Worm (Caenorhabditis elegans) whole organism, L4 larva: ENCODE results near the gene dnj-19.
A peak's percentile ranks its signal among the peaks of the same experiment; 100 is the strongest.

Source experiments
- F10B5.3 ChIP-seq: sonication (generic microtip); optimal IDR thresholded peaks from 2 replicates; lab custom pipeline; 2016; ENCODE audit warnings: mild to moderate bottlenecking, missing genetic modification characterization, missing compliant biosample characterization
- F37D6.2 ChIP-seq: sonication (generic microtip); optimal IDR thresholded peaks from 2 replicates; lab custom pipeline; 2016; ENCODE audit warnings: mild to moderate bottlenecking, missing genetic modification characterization, missing compliant biosample characterization
- T26A8.4 ChIP-seq: fragments of 200-800 bp; sonication (Bioruptor generic); IDR thresholded peaks from 2 replicates; pipeline ENCODE4 v1.3.6; 2022; ENCODE audit warnings: missing genetic modification characterization, missing compliant biosample characterization
- Y75B8A.6 ChIP-seq: fragments of 200-800 bp; sonication (Bioruptor generic); IDR thresholded peaks from 2 replicates; pipeline ENCODE4 v1.3.6; 2022; ENCODE audit warnings: missing genetic modification reagents, missing genetic modification characterization, missing compliant biosample characterization
- ZK337.2 ChIP-seq: fragments of 200-800 bp; sonication (Bioruptor generic); IDR thresholded peaks from 2 replicates; pipeline ENCODE4 v1.3.6; 2022; ENCODE audit warnings: missing genetic modification reagents, missing genetic modification characterization, missing compliant biosample characterization
- aha-1 ChIP-seq: fragments of 150-350 bp; peaks from one replicate; lab custom pipeline; 2014; ENCODE audit warnings: missing biosample characterization, missing genetic modification characterization
- aly-2 ChIP-seq: sonication (generic microtip); optimal IDR thresholded peaks from 2 replicates; lab custom pipeline; 2018; ENCODE audit warnings: missing biosample characterization, missing genetic modification characterization
- ceh-20 ChIP-seq: fragments of 200-800 bp; sonication (Bioruptor generic); IDR thresholded peaks from 2 replicates; pipeline ENCODE4 v1.3.6; 2022; ENCODE audit warnings: missing genetic modification reagents, missing genetic modification characterization, missing compliant biosample characterization
- ceh-32 ChIP-seq: sonication (generic microtip); optimal IDR thresholded peaks from 2 replicates; lab custom pipeline; 2016; ENCODE audit warnings: mild to moderate bottlenecking, missing genetic modification characterization, missing compliant biosample characterization; ENCODE audit not compliant: poor library complexity
- ces-1 ChIP-seq: fragments of 150-350 bp; sonication (generic microtip); optimal IDR thresholded peaks from 4 replicates; lab custom pipeline; 2014; ENCODE audit warnings: missing biosample characterization, missing genetic modification reagents, missing genetic modification characterization
- daf-16 ChIP-seq, 3 experiments: sonication (generic microtip); optimal IDR thresholded peaks; 2 replicates each; lab custom pipeline; 2016 to 2017; ENCODE audit warnings: missing genetic modification characterization in 3 of 3, missing genetic modification reagents in 3 of 3, mild to moderate bottlenecking in 2 of 3, missing compliant biosample characterization in 2 of 3, missing biosample characterization in 1 of 3, moderate library complexity in 1 of 3
- daf-8 ChIP-seq: fragments of 200-800 bp; sonication (Bioruptor generic); IDR thresholded peaks from 2 replicates; pipeline ENCODE4 v1.3.6; 2022; ENCODE audit warnings: missing genetic modification characterization, missing compliant biosample characterization
- dmd-6 ChIP-seq: fragments of 200-800 bp; sonication (Bioruptor generic); IDR thresholded peaks from 2 replicates; pipeline ENCODE4 v1.3.6; 2022; ENCODE audit warnings: missing genetic modification reagents, missing genetic modification characterization, missing compliant biosample characterization
- dve-1 ChIP-seq: sonication (generic microtip); optimal IDR thresholded peaks from 2 replicates; lab custom pipeline; 2017; ENCODE audit warnings: antibody characterized with exemption, mild to moderate bottlenecking, missing genetic modification characterization, missing compliant biosample characterization; ENCODE audit not compliant: insufficient read depth
- hlh-11 ChIP-seq: fragments of 200-800 bp; sonication (Bioruptor generic); optimal IDR thresholded peaks from 2 replicates; lab custom pipeline; 2018; ENCODE audit warnings: mild to moderate bottlenecking, missing genetic modification characterization, missing compliant biosample characterization
- hlh-30 ChIP-seq: sonication (generic microtip); optimal IDR thresholded peaks from 2 replicates; lab custom pipeline; 2017; ENCODE audit warnings: antibody characterized with exemption, mild to moderate bottlenecking, missing genetic modification characterization, missing compliant biosample characterization; ENCODE audit not compliant: insufficient read depth
- lin-1 ChIP-seq: fragments of 200-800 bp; sonication (Bioruptor generic); IDR thresholded peaks from 2 replicates; pipeline ENCODE4 v1.3.6; 2022; ENCODE audit warnings: missing genetic modification reagents, missing genetic modification characterization, missing compliant biosample characterization
- lin-15B ChIP-seq: fragments of 150-350 bp; sonication (generic microtip); optimal IDR thresholded peaks from 3 replicates; lab custom pipeline; 2014; ENCODE audit warnings: missing biosample characterization, missing genetic modification characterization
- lin-29 ChIP-seq: fragments of 200-800 bp; sonication (Bioruptor generic); IDR thresholded peaks from 2 replicates; pipeline ENCODE4 v1.3.6; 2022; ENCODE audit warnings: missing genetic modification reagents, missing genetic modification characterization, missing compliant biosample characterization
- lin-39 ChIP-seq: fragments of 150-350 bp; optimal IDR thresholded peaks from 2 replicates; lab custom pipeline; 2014; ENCODE audit warnings: missing biosample characterization, missing genetic modification reagents, missing genetic modification characterization
- lsy-2 ChIP-seq, 2 experiments: fragments of 150-350 bp in 1 of 2; sonication (generic microtip) in 1 of 2; optimal IDR thresholded peaks; 2 replicates each; lab custom pipeline; 2014 to 2017; ENCODE audit warnings: missing biosample characterization in 2 of 2, missing genetic modification characterization in 2 of 2
- madf-5 ChIP-seq, 2 experiments: fragments of 200-800 bp; sonication (Bioruptor generic); IDR thresholded peaks; 2 replicates each; pipeline ENCODE4 v1.3.6; 2022; ENCODE audit warnings: missing compliant biosample characterization in 2 of 2, missing genetic modification characterization in 2 of 2
- madf-9 ChIP-seq: fragments of 200-800 bp; sonication (Bioruptor generic); conservative IDR thresholded peaks from 2 replicates; pipeline ENCODE4 v1.3.6; 2022; ENCODE audit warnings: missing genetic modification reagents, missing genetic modification characterization, missing compliant biosample characterization
- mep-1 ChIP-seq: fragments of 150-350 bp; sonication (generic microtip); optimal IDR thresholded peaks from 3 replicates; lab custom pipeline; 2014; ENCODE audit warnings: missing biosample characterization, missing genetic modification characterization
- nhr-102 ChIP-seq: sonication (generic microtip); optimal IDR thresholded peaks from 2 replicates; lab custom pipeline; 2016; ENCODE audit warnings: mild to moderate bottlenecking, missing genetic modification characterization, moderate library complexity, missing compliant biosample characterization
- nhr-25 ChIP-seq: sonication (generic microtip); optimal IDR thresholded peaks from 2 replicates; lab custom pipeline; 2017; ENCODE audit warnings: missing genetic modification characterization, mild to moderate bottlenecking, missing compliant biosample characterization, antibody characterized with exemption, moderate library complexity, borderline replicate concordance; ENCODE audit not compliant: insufficient read depth
- nhr-28 ChIP-seq: fragments of 150-350 bp; optimal IDR thresholded peaks from 2 replicates; lab custom pipeline; 2014; ENCODE audit warnings: missing biosample characterization, missing genetic modification characterization
- nhr-41 ChIP-seq: fragments of 200-800 bp; sonication (Bioruptor generic); IDR thresholded peaks from 2 replicates; pipeline ENCODE4 v1.3.6; 2022; ENCODE audit warnings: missing genetic modification reagents, missing genetic modification characterization, missing compliant biosample characterization
- pqm-1 ChIP-seq: sonication (generic microtip); optimal IDR thresholded peaks from 2 replicates; lab custom pipeline; 2017; ENCODE audit warnings: missing biosample characterization, missing genetic modification characterization
- set-16 ChIP-seq: fragments of 200-800 bp; sonication (Bioruptor generic); IDR thresholded peaks from 2 replicates; pipeline ENCODE4 v1.3.6; 2022; ENCODE audit warnings: missing genetic modification reagents, missing genetic modification characterization, missing compliant biosample characterization
- skn-1 ChIP-seq: fragments of 150-350 bp; optimal IDR thresholded peaks from 2 replicates; lab custom pipeline; 2014; ENCODE audit warnings: missing biosample characterization, missing genetic modification characterization
- snpc-1.2 ChIP-seq: fragments of 200-800 bp; sonication (Bioruptor generic); IDR thresholded peaks from 2 replicates; pipeline ENCODE4 v1.3.6; 2022; ENCODE audit warnings: missing genetic modification reagents, missing genetic modification characterization, missing compliant biosample characterization
- snpc-4 ChIP-seq: fragments of 150-350 bp; optimal IDR thresholded peaks from 2 replicates; lab custom pipeline; 2014; ENCODE audit warnings: missing biosample characterization, missing genetic modification characterization
- spr-3 ChIP-seq: fragments of 200-800 bp; sonication (Bioruptor generic); optimal IDR thresholded peaks from 2 replicates; lab custom pipeline; 2018; ENCODE audit warnings: mild to moderate bottlenecking, missing genetic modification characterization, missing compliant biosample characterization
- tag-97 ChIP-seq: fragments of 200-800 bp; sonication (Bioruptor generic); IDR thresholded peaks from 2 replicates; pipeline ENCODE4 v1.3.6; 2022; ENCODE audit warnings: missing genetic modification characterization, missing compliant biosample characterization
- unc-130 ChIP-seq: sonication (generic microtip); optimal IDR thresholded peaks from 2 replicates; lab custom pipeline; 2016; ENCODE audit warnings: missing genetic modification reagents, missing genetic modification characterization, missing compliant biosample characterization
- unc-62 ChIP-seq, 3 experiments: fragments of 150-350 bp in 1 of 3; sonication (generic microtip); optimal IDR thresholded peaks in 2 of 3; peaks in 1 of 3; 1 replicate in 1 of 3; 2 replicates in 2 of 3; lab custom pipeline; 2014 to 2017; ENCODE audit warnings: missing biosample characterization in 3 of 3, missing genetic modification characterization in 3 of 3, missing genetic modification reagents in 3 of 3, missing genotype in 1 of 3
- zag-1 ChIP-seq: fragments of 150-350 bp; optimal IDR thresholded peaks from 2 replicates; lab custom pipeline; 2014; ENCODE audit warnings: missing biosample characterization, missing genetic modification characterization
- zfp-2 ChIP-seq: sonication (generic microtip); optimal IDR thresholded peaks from 2 replicates; lab custom pipeline; 2016; ENCODE audit warnings: mild to moderate bottlenecking, missing genetic modification characterization, missing compliant biosample characterization

dnj-19 gene

ce11 chrV:5523260-5523659 lies 18.6 kb upstream of the dnj-19 start:
- TF ChIP-seq lin-29 (no peak), unc-62 (GFP tag; optimal IDR thresholded peaks at IDR 0.05 in 1 of 2; lab: Kevin White, UChicago) (peak in 1 of 2 experiments; percentile 83), unc-62 (tag; optimal IDR thresholded peaks at IDR 0.05; lab: Kevin White, UChicago) (no peak), nhr-28 (tag; lab: Kevin White, UChicago) (peak; percentile 22), nhr-25 (tag; lab: Kevin White, UChicago) (no peak), set-16 (GFP tag; lab: Robert Waterston, UW) (no peak)
- TF ChIP-seq, all 104 proteins: peak for 2

- TF ChIP-seq nhr-102 (tag; lab: Kevin White, UChicago) (no peak), aha-1 (tag; lab: Kevin White, UChicago) (peak; percentile 97), lsy-2 (tag; optimal IDR thresholded peaks at IDR 0.05; lab: Kevin White, UChicago) (peak in 1 of 2 experiments; percentile 4), ces-1 (GFP tag; lab: Kevin White, UChicago) (no peak), lin-1 (no peak), hlh-11 (tag; lab: Kevin White, UChicago) (no peak), T26A8.4 (GFP tag; lab: Robert Waterston, UW) (0 out of 2 replicates have a peak, but pooled peaks have one; percentile 22)
Observed at ce11 chrV:5521735-5522241, 17.1 kb upstream of the dnj-19 start, which contains the start of gene hir-1. Gene hir-1, plus strand, starts transcription at chrV:5522139.

DNA sequence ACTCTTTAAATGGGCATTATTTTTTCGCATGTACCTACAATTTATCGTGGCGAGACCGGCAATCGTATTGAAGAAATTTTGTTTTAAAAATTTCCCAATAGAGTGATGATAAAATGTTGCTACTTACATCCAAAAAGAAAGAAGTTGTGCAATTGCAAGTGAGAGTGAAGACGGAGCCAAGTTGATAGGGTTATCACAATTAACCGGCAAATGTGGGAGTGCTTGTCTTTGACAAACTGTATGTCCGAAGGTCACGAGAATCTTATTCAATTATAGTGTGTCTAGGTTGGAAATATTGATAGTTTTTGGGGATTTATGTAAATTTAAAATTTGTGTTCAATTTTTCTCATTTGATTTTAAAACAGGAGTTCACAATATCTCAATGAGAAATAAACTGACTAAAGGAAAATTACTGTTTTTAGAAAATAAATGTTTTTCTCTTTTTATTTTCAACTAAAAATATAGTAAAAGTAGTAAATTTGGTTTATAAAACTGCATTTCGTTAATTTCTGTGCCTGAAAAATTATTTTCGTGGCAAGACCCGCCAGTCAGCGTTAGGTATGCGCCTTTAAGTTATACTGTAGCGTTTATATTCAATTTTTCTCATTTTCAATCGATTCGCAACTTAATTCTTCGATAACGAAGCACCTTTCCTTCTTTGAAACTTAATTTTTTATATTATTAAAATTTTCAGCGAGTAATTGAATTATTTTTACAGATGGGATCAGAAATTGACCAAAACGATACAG lies 9.1 kb upstream of the dnj-19 start, which contains the start of the genes hpo-15 and mms-19:
Gene hpo-15 (minus strand): TSS at position 201 of the 749 bp plus-strand sequence.
Gene mms-19 (plus strand): TSS at position 719 of the 749 bp plus-strand sequence.
- TF ChIP-seq ZK337.2 (GFP tag; lab: Robert Waterston, UW) (no peak), nhr-28 (tag; lab: Kevin White, UChicago) (peak; percentile 73), aha-1 (tag; lab: Kevin White, UChicago) (peak; percentile 4), dve-1 (peak; percentile 41), dmd-6 (GFP tag; lab: Robert Waterston, UW) (peak; percentile 53), pqm-1 (peak; percentile 36), hlh-30 (tag; lab: Kevin White, UChicago) (peak; percentile 27), daf-8 (no peak)
- TF ChIP-seq, all 104 proteins: peak for 6

DNA sequence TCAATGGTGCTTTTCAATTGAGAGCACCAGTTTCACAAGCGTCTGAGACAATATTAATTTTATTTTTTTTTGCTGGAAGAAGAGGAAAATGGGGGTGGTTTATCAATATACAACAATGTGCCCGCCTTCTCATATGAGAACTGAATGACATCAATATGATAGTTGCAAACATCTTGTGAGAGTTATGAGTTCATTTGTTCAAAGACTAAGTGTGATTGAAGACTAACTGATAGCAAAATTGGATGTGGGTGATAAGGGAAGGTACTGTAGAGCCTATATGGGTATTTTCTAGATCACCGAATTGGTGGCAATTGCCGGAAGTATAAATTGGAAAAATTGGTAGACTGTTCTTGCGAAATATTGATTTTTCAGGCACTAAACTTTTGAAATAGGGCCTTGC lies 7.9 kb upstream of the dnj-19 start:
- TF ChIP-seq madf-9 (GFP tag; lab: Robert Waterston, UW) (no peak), Y75B8A.6 (GFP tag; lab: Robert Waterston, UW) (0 out of 2 replicates have a peak, but pooled peaks have one; percentile 55), lin-15B (tag; lab: Kevin White, UChicago) (no peak), dmd-6 (GFP tag; lab: Robert Waterston, UW) (peak; percentile 94), F10B5.3 (tag; lab: Kevin White, UChicago) (no peak), snpc-1.2 (GFP tag; lab: Robert Waterston, UW) (no peak), nhr-28 (tag; lab: Kevin White, UChicago) (peak; percentile 85), ceh-32 (tag; lab: Kevin White, UChicago) (no peak), daf-16 (GFP tag; optimal IDR thresholded peaks at IDR 0.05; lab: Kevin White, UChicago) (no peak), daf-16 (tag; optimal IDR thresholded peaks at IDR 0.05; lab: Kevin White, UChicago) (peak; percentile 44), hlh-30 (tag; lab: Kevin White, UChicago) (peak; percentile 7), nhr-25 (tag; lab: Kevin White, UChicago) (no peak), zfp-2 (no peak), snpc-4 (tag; lab: Kevin White, UChicago) (no peak), lsy-2 (tag; optimal IDR thresholded peaks at IDR 0.05; lab: Kevin White, UChicago) (peak in 1 of 2 experiments; percentile 9), madf-5 (GFP tag; IDR thresholded peaks at IDR 0.05; lab: Robert Waterston, UW) (no peak), aly-2 (tag; lab: Kevin White, UChicago) (no peak), lin-1 (peak; percentile 40; the same call in 1 of the 2 replicates), skn-1 (tag; lab: Kevin White, UChicago) (no peak), unc-130 (GFP tag; lab: Kevin White, UChicago) (no peak), dve-1 (peak; percentile 70), nhr-102 (tag; lab: Kevin White, UChicago) (no peak), ceh-20 (no peak), nhr-41 (peak; percentile 84; the same call in 1 of the 2 replicates), lin-39 (tag; lab: Kevin White, UChicago) (no peak), tag-97 (GFP tag; lab: Robert Waterston, UW) (no peak), aha-1 (tag; lab: Kevin White, UChicago) (no peak), unc-62 (GFP tag; optimal IDR thresholded peaks at IDR 0.05 in 1 of 2; lab: Kevin White, UChicago) (peak in 1 of 2 experiments; percentile 87), unc-62 (tag; optimal IDR thresholded peaks at IDR 0.05; lab: Kevin White, UChicago) (no peak), zag-1 (tag; lab: Kevin White, UChicago) (no peak), mep-1 (no peak), F37D6.2 (tag; lab: Kevin White, UChicago) (no peak), spr-3 (no peak)
